Worm (Caenorhabditis elegans) whole organism, L1 larva: ENCODE results near the gene C14A11.9.
A peak's percentile ranks its signal among the peaks of the same experiment; 100 is the strongest.

Experiments
- C04F5.9 ChIP-seq: sonication (generic microtip); optimal IDR thresholded peaks from 2 replicates; lab custom pipeline; 2016; ENCODE audit warnings: missing genetic modification characterization, missing compliant biosample characterization
- C16A3.4 ChIP-seq: fragments of 150-350 bp; optimal IDR thresholded peaks from 2 replicates; lab custom pipeline; 2014; ENCODE audit warnings: missing biosample characterization, missing genetic modification characterization
- Y116A8C.19 ChIP-seq: sonication (generic microtip); optimal IDR thresholded peaks from 2 replicates; lab custom pipeline; 2016; ENCODE audit warnings: missing compliant biosample characterization, missing genetic modification characterization, borderline replicate concordance
- aha-1 ChIP-seq: fragments of 150-350 bp; optimal IDR thresholded peaks from 2 replicates; lab custom pipeline; 2014; ENCODE audit warnings: missing biosample characterization, missing genetic modification characterization
- alr-1 ChIP-seq: fragments of 200-800 bp; sonication (Bioruptor generic); optimal IDR thresholded peaks from 2 replicates; lab custom pipeline; 2018; ENCODE audit warnings: borderline replicate concordance, mild to moderate bottlenecking, missing genetic modification characterization, missing compliant biosample characterization
- ama-1 ChIP-seq: fragments of 150-350 bp; optimal IDR thresholded peaks from 2 replicates; lab custom pipeline; 2014
- blmp-1 ChIP-seq: fragments of 150-350 bp; optimal IDR thresholded peaks from 2 replicates; lab custom pipeline; 2014; ENCODE audit warnings: missing biosample characterization, missing genetic modification characterization
- ceh-63 ChIP-seq: fragments of 200-800 bp; sonication (Bioruptor generic); optimal IDR thresholded peaks from 2 replicates; lab custom pipeline; 2018; ENCODE audit warnings: mild to moderate bottlenecking, missing genetic modification characterization, missing compliant biosample characterization
- ceh-82 ChIP-seq, 3 experiments: fragments of 150-350 bp in 1 of 3; sonication (generic microtip) in 2 of 3; optimal IDR thresholded peaks; 2 replicates each; lab custom pipeline; 2014 to 2017; ENCODE audit warnings: missing biosample characterization in 3 of 3, missing genetic modification characterization in 3 of 3
- ceh-90 ChIP-seq: sonication (generic microtip); optimal IDR thresholded peaks from 2 replicates; lab custom pipeline; 2016; ENCODE audit warnings: missing genetic modification characterization, missing compliant biosample characterization
- ces-1 ChIP-seq: fragments of 150-350 bp; optimal IDR thresholded peaks from 2 replicates; lab custom pipeline; 2014; ENCODE audit warnings: missing biosample characterization, missing genetic modification reagents, missing genetic modification characterization
- dpl-1 ChIP-seq, 3 experiments: fragments of 150-350 bp in 2 of 3; sonication (generic microtip) in 1 of 3; optimal IDR thresholded peaks; 2 replicates each; lab custom pipeline; 2014 to 2017; ENCODE audit warnings: missing biosample characterization in 3 of 3, missing genetic modification characterization in 3 of 3, missing genetic modification reagents in 3 of 3
- dsc-1 ChIP-seq: sonication (generic microtip); optimal IDR thresholded peaks from 2 replicates; lab custom pipeline; 2016; ENCODE audit warnings: mild to moderate bottlenecking, missing genetic modification characterization, missing compliant biosample characterization
- efl-1 ChIP-seq, 4 experiments: fragments of 150-350 bp; optimal IDR thresholded peaks in 3 of 4; peaks in 1 of 4; 1 replicate in 1 of 4; 2 replicates in 3 of 4; lab custom pipeline; 2014; ENCODE audit warnings: missing biosample characterization in 2 of 4, missing genetic modification characterization in 2 of 4, missing genetic modification reagents in 2 of 4
- egl-13 ChIP-seq: sonication (generic microtip); optimal IDR thresholded peaks from 2 replicates; lab custom pipeline; 2016; ENCODE audit warnings: missing genotype, missing genetic modification reagents, missing genetic modification characterization, missing compliant biosample characterization
- ets-5 ChIP-seq: fragments of 200-800 bp; sonication (Bioruptor generic); IDR thresholded peaks from 2 replicates; pipeline ENCODE4 v1.3.6; 2022; ENCODE audit warnings: missing genetic modification characterization, missing compliant biosample characterization
- fkh-10 ChIP-seq: sonication (generic microtip); optimal IDR thresholded peaks from 2 replicates; lab custom pipeline; 2017; ENCODE audit warnings: missing biosample characterization, missing genetic modification reagents, missing genetic modification characterization
- fkh-4 ChIP-seq: sonication (generic microtip); optimal IDR thresholded peaks from 2 replicates; lab custom pipeline; 2016; ENCODE audit warnings: missing compliant biosample characterization, missing genetic modification characterization, borderline replicate concordance
- fkh-8 ChIP-seq: sonication (generic microtip); optimal IDR thresholded peaks from 2 replicates; lab custom pipeline; 2016; ENCODE audit warnings: mild to moderate bottlenecking, missing genetic modification characterization, missing compliant biosample characterization
- fos-1 ChIP-seq: fragments of 150-350 bp; optimal IDR thresholded peaks from 2 replicates; lab custom pipeline; 2014; ENCODE audit warnings: missing biosample characterization, missing genetic modification characterization
- grh-1 ChIP-seq: fragments of 200-800 bp; sonication (Bioruptor generic); IDR thresholded peaks from 2 replicates; pipeline ENCODE4 v1.3.6; 2022; ENCODE audit warnings: missing genetic modification reagents, missing genetic modification characterization, missing compliant biosample characterization
- hpl-2 ChIP-seq: fragments of 150-350 bp; optimal IDR thresholded peaks from 2 replicates; lab custom pipeline; 2014; ENCODE audit warnings: missing biosample characterization, missing genetic modification reagents, missing genetic modification characterization
- irx-1 ChIP-seq: sonication (generic microtip); optimal IDR thresholded peaks from 2 replicates; lab custom pipeline; 2016; ENCODE audit warnings: missing genetic modification characterization, missing compliant biosample characterization
- isw-1 ChIP-seq: fragments of 200-800 bp; sonication (Bioruptor generic); IDR thresholded peaks from 2 replicates; pipeline ENCODE4 v1.3.6; 2022; ENCODE audit warnings: missing genetic modification characterization, missing compliant biosample characterization
- lin-13 ChIP-seq: fragments of 150-350 bp; optimal IDR thresholded peaks from 2 replicates; lab custom pipeline; 2014; ENCODE audit warnings: missing biosample characterization, missing genetic modification reagents, missing genetic modification characterization
- lin-15B ChIP-seq: fragments of 150-350 bp; sonication (generic microtip); optimal IDR thresholded peaks from 3 replicates; lab custom pipeline; 2014; ENCODE audit warnings: missing biosample characterization, missing genetic modification characterization
- lin-39 ChIP-seq: fragments of 150-350 bp; optimal IDR thresholded peaks from 2 replicates; lab custom pipeline; 2014; ENCODE audit warnings: missing biosample characterization, missing genetic modification reagents, missing genetic modification characterization
- mab-9 ChIP-seq: fragments of 200-800 bp; sonication (Bioruptor generic); IDR thresholded peaks from 2 replicates; pipeline ENCODE4 v1.3.6; 2022; ENCODE audit warnings: missing genetic modification reagents, missing genetic modification characterization, missing compliant biosample characterization
- nhr-11 ChIP-seq: fragments of 150-350 bp; optimal IDR thresholded peaks from 2 replicates; lab custom pipeline; 2014; ENCODE audit warnings: missing biosample characterization, missing genetic modification characterization
- nhr-12 ChIP-seq: sonication (generic microtip); optimal IDR thresholded peaks from 2 replicates; lab custom pipeline; 2017; ENCODE audit warnings: missing biosample characterization, missing genetic modification characterization
- nhr-19 ChIP-seq: fragments of 200-800 bp; sonication (Bioruptor generic); conservative IDR thresholded peaks from 2 replicates; pipeline ENCODE4 v1.3.6; 2022; ENCODE audit warnings: missing genetic modification characterization, missing compliant biosample characterization
- nhr-20 ChIP-seq: sonication (generic microtip); optimal IDR thresholded peaks from 2 replicates; lab custom pipeline; 2016; ENCODE audit warnings: mild to moderate bottlenecking, missing genetic modification characterization, missing compliant biosample characterization
- nhr-237 ChIP-seq: fragments of 150-350 bp; optimal IDR thresholded peaks from 2 replicates; lab custom pipeline; 2014; ENCODE audit warnings: missing biosample characterization, missing genetic modification characterization
- nhr-47 ChIP-seq: sonication (generic microtip); optimal IDR thresholded peaks from 2 replicates; lab custom pipeline; 2016; ENCODE audit warnings: mild to moderate bottlenecking, missing genetic modification characterization, moderate library complexity, missing compliant biosample characterization
- nhr-71 ChIP-seq: sonication (generic microtip); optimal IDR thresholded peaks from 2 replicates; lab custom pipeline; 2016; ENCODE audit warnings: mild to moderate bottlenecking, missing genetic modification characterization, moderate library complexity, missing compliant biosample characterization
- nhr-76 ChIP-seq: sonication (generic microtip); optimal IDR thresholded peaks from 2 replicates; lab custom pipeline; 2017; ENCODE audit warnings: missing biosample characterization, missing genetic modification characterization
- nhr-90 ChIP-seq: sonication (generic microtip); optimal IDR thresholded peaks from 2 replicates; lab custom pipeline; 2016; ENCODE audit warnings: mild to moderate bottlenecking, missing genetic modification characterization, missing compliant biosample characterization; ENCODE audit not compliant: poor library complexity
- pag-3 ChIP-seq: sonication (generic microtip); optimal IDR thresholded peaks from 2 replicates; lab custom pipeline; 2017; ENCODE audit warnings: missing genetic modification characterization, mild to moderate bottlenecking, missing compliant biosample characterization, antibody characterized with exemption, borderline replicate concordance; ENCODE audit not compliant: insufficient read depth
- pax-3 ChIP-seq: fragments of 200-800 bp; sonication (Bioruptor generic); optimal IDR thresholded peaks from 2 replicates; lab custom pipeline; 2018; ENCODE audit warnings: mild to moderate bottlenecking, missing genetic modification characterization, moderate library complexity, missing compliant biosample characterization
- rnt-1 ChIP-seq: sonication (generic microtip); optimal IDR thresholded peaks from 2 replicates; lab custom pipeline; 2016; ENCODE audit warnings: mild to moderate bottlenecking, missing genetic modification characterization, moderate library complexity, missing compliant biosample characterization
- skn-1 ChIP-seq: fragments of 150-350 bp; optimal IDR thresholded peaks from 2 replicates; lab custom pipeline; 2014; ENCODE audit warnings: missing biosample characterization, missing genetic modification characterization
- sptf-1 ChIP-seq: fragments of 150-350 bp; optimal IDR thresholded peaks from 2 replicates; lab custom pipeline; 2014; ENCODE audit warnings: missing biosample characterization, missing genetic modification characterization
- sup-37 ChIP-seq: fragments of 200-800 bp; sonication (Bioruptor generic); optimal IDR thresholded peaks from 2 replicates; lab custom pipeline; 2018; ENCODE audit warnings: mild to moderate bottlenecking, missing genetic modification characterization, missing compliant biosample characterization
- tbx-2 ChIP-seq: sonication (generic microtip); optimal IDR thresholded peaks from 2 replicates; lab custom pipeline; 2016; ENCODE audit warnings: missing genetic modification characterization, missing compliant biosample characterization
- tlp-1 ChIP-seq: fragments of 150-350 bp; optimal IDR thresholded peaks from 2 replicates; lab custom pipeline; 2014; ENCODE audit warnings: missing biosample characterization, missing genetic modification characterization
- unc-130 ChIP-seq: fragments of 150-350 bp; optimal IDR thresholded peaks from 2 replicates; lab custom pipeline; 2017; ENCODE audit warnings: missing biosample characterization, missing genetic modification characterization, inconsistent platforms
- unc-98 ChIP-seq: fragments of 200-800 bp; sonication (Bioruptor generic); IDR thresholded peaks from 2 replicates; pipeline ENCODE4 v1.3.6; 2022; ENCODE audit warnings: missing genetic modification characterization, missing compliant biosample characterization
- xbp-1 ChIP-seq: sonication (generic microtip); optimal IDR thresholded peaks from 2 replicates; lab custom pipeline; 2016; ENCODE audit warnings: missing genetic modification characterization, missing compliant biosample characterization
- zip-4 ChIP-seq: fragments of 200-800 bp; sonication (Bioruptor generic); optimal IDR thresholded peaks from 2 replicates; lab custom pipeline; 2018; ENCODE audit warnings: mild to moderate bottlenecking, missing genetic modification characterization, moderate library complexity, missing compliant biosample characterization
- ztf-4 ChIP-seq: fragments of 150-350 bp; optimal IDR thresholded peaks from 2 replicates; lab custom pipeline; 2014; ENCODE audit warnings: missing biosample characterization, missing genetic modification characterization

C14A11.9 gene

DNA sequence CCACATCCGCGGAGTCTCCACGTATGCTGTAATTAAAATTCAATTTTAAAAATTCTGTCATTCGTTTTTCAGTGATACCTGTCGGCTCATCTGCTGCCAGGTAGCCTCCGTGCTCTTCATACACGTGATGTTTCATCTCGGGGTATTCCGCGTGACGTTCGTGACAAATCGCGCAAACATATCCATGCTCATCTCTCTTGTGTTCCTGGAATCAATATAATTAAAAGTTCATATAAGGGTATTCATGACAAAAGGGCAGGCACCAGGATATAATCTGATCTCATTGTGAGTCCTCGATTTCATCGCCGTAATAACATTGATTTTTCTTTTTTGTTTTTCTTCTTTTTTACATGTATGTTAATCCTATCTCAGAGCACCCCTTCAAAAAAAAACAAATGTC is 44.5 kb upstream of the C14A11.9 start (continued):
- TF ChIP-seq unc-98 (GFP tag; lab: Robert Waterston, UW) (no peak), pax-3 (tag; lab: Kevin White, UChicago) (peak; percentile 89), fkh-4 (tag; lab: Kevin White, UChicago) (peak; percentile 46), lin-15B (tag; lab: Kevin White, UChicago) (no peak), nhr-237 (tag; lab: Kevin White, UChicago) (no peak), sup-37 (no peak), alr-1 (tag; lab: Kevin White, UChicago) (no peak), ceh-90 (tag; lab: Kevin White, UChicago) (no peak), rnt-1 (tag; lab: Kevin White, UChicago) (no peak), dpl-1 (GFP tag; optimal IDR thresholded peaks at IDR 0.05; lab: Kevin White, UChicago) (no peak), sptf-1 (no peak), nhr-76 (tag; lab: Kevin White, UChicago) (no peak), efl-1 (optimal IDR thresholded peaks at IDR 0.05; lab: Kevin White, UChicago) (no peak), efl-1 (GFP tag; optimal IDR thresholded peaks at IDR 0.05 in 1 of 2; lab: Kevin White, UChicago) (peak in 1 of 2 experiments; percentile 70), mab-9 (GFP tag; lab: Robert Waterston, UW) (no peak), nhr-71 (tag; lab: Kevin White, UChicago) (peak; percentile 52), nhr-20 (tag; lab: Kevin White, UChicago) (no peak), nhr-11 (tag; lab: Kevin White, UChicago) (no peak), irx-1 (tag; lab: Kevin White, UChicago) (no peak), ets-5 (no peak), unc-130 (no peak), isw-1 (GFP tag; lab: Robert Waterston, UW) (no peak), fkh-10 (GFP tag; lab: Kevin White, UChicago) (no peak), ceh-82 (tag; optimal IDR thresholded peaks at IDR 0.05; lab: Kevin White, UChicago) (no peak), dsc-1 (tag; lab: Kevin White, UChicago) (peak; percentile 94), C04F5.9 (tag; lab: Kevin White, UChicago) (no peak), ces-1 (no peak), ceh-63 (no peak), ama-1 (lab: Kevin White, UChicago) (no peak), nhr-47 (tag; lab: Kevin White, UChicago) (peak; percentile 61), zip-4 (GFP tag; lab: Kevin White, UChicago) (no peak), fkh-8 (peak; percentile 47), ztf-4 (tag; lab: Kevin White, UChicago) (peak; percentile 35), Y116A8C.19 (no peak), hpl-2 (GFP tag; lab: Kevin White, UChicago) (no peak), skn-1 (no peak)

- TF ChIP-seq ces-1 = no peak
- TF ChIP-seq C16A3.4 (tag; lab: Kevin White, UChicago) = peak; percentile 86
- no peak for TF ChIP-seq nhr-12 (tag; lab: Kevin White, UChicago)
- peak; percentile 72 for TF ChIP-seq ztf-4 (tag; lab: Kevin White, UChicago)
- peak; percentile 76 for TF ChIP-seq lin-13 (GFP tag; lab: Kevin White, UChicago)
- peak; percentile 71 for TF ChIP-seq nhr-19 (GFP tag; lab: Robert Waterston, UW)
- TF ChIP-seq tlp-1 (tag; lab: Kevin White, UChicago) = no peak
- TF ChIP-seq zip-4 (GFP tag; lab: Kevin White, UChicago) = peak; percentile 43
- peak; percentile 89 for TF ChIP-seq fkh-10 (GFP tag; lab: Kevin White, UChicago)
- 0 out of 2 replicates have a peak, but pooled peaks have one; percentile 27 for TF ChIP-seq grh-1 (GFP tag; lab: Robert Waterston, UW)
- TF ChIP-seq tbx-2 = peak; percentile 90
- no peak for TF ChIP-seq nhr-76 (tag; lab: Kevin White, UChicago)
- TF ChIP-seq mab-9 (GFP tag; lab: Robert Waterston, UW) = 0 out of 2 replicates have a peak, but pooled peaks have one; percentile 50
- peak; percentile 82 for TF ChIP-seq blmp-1 (tag; lab: Kevin White, UChicago)
- TF ChIP-seq fos-1 (tag; lab: Kevin White, UChicago) = peak; percentile 48
- peak; percentile 64 for TF ChIP-seq egl-13 (tag; lab: Kevin White, UChicago)
- TF ChIP-seq unc-130 = peak; percentile 30
- TF ChIP-seq aha-1 (tag; lab: Kevin White, UChicago) = no peak
- peak; percentile 66 for TF ChIP-seq rnt-1 (tag; lab: Kevin White, UChicago)
- TF ChIP-seq C04F5.9 (tag; lab: Kevin White, UChicago) = peak; percentile 24
- peak; percentile 91 for TF ChIP-seq nhr-71 (tag; lab: Kevin White, UChicago)
- peak; percentile 77 for TF ChIP-seq xbp-1 (tag; lab: Kevin White, UChicago)
- TF ChIP-seq dpl-1 (GFP tag; optimal IDR thresholded peaks at IDR 0.05; lab: Kevin White, UChicago) = peak in 2 of 3 experiments; percentile 33 to 41
- no peak for TF ChIP-seq pag-3 (tag; lab: Kevin White, UChicago)
- no peak for TF ChIP-seq lin-39 (tag; lab: Kevin White, UChicago)
- peak; percentile 82 for TF ChIP-seq nhr-90 (tag; lab: Kevin White, UChicago)
- peak; percentile 87 for TF ChIP-seq nhr-47 (tag; lab: Kevin White, UChicago)
Observed at ce11 chrX:2852388-2852908, 43.0 kb upstream of the C14A11.9 start, which contains the start of gene kin-29. Gene kin-29, minus strand, starts transcription at chrX:2852438.
